Fruit fly (Drosophila melanogaster): ENCODE results near the gene Nepl13.

- TF ChIP-seq CG8301 (tag; optimal IDR thresholded peaks at IDR 0.05) (no peak), Pif1A (GFP tag; optimal IDR thresholded peaks at IDR 0.05) (no peak), CG34367 (tag; optimal IDR thresholded peaks at IDR 0.05) (no peak), CG14655 (GFP tag; optimal IDR thresholded peaks at IDR 0.05) (no peak), Pif1B (GFP tag; optimal IDR thresholded peaks at IDR 0.05) (no peak), CG12605 (GFP tag; IDR thresholded peaks at IDR 0.05) (no peak), CG4496 (GFP tag; IDR thresholded peaks at IDR 0.05) (no peak), EcR (GFP tag; optimal IDR thresholded peaks at IDR 0.05) (no peak), rn (GFP tag; IDR thresholded peaks at IDR 0.05) (no peak), CG17806 (tag; optimal IDR thresholded peaks at IDR 0.05) (no peak), CG8159 (tag; optimal IDR thresholded peaks at IDR 0.05) (no peak)
Measured at dm6 chr3R:22726771-22727455, 34.0 kb downstream of the Nepl13 start, which contains the start of gene CG45049.

Data from whole organism, pupa.